Worm (Caenorhabditis elegans) whole organism, L1 larva: Measurements from ENCODE around the gene coh-4.

Experiments
- C04F5.9 ChIP-seq: sonication (generic microtip); optimal IDR thresholded peaks from 2 replicates; lab custom pipeline; 2016; ENCODE audit warnings: missing genetic modification characterization, missing compliant biosample characterization
- C16A3.4 ChIP-seq: fragments of 150-350 bp; optimal IDR thresholded peaks from 2 replicates; lab custom pipeline; 2014; ENCODE audit warnings: missing biosample characterization, missing genetic modification characterization
- F16B12.6 ChIP-seq: fragments of 150-350 bp; optimal IDR thresholded peaks from 2 replicates; lab custom pipeline; 2014; ENCODE audit warnings: missing biosample characterization, missing genetic modification characterization
- Y116A8C.19 ChIP-seq: sonication (generic microtip); optimal IDR thresholded peaks from 2 replicates; lab custom pipeline; 2016; ENCODE audit warnings: missing compliant biosample characterization, missing genetic modification characterization, borderline replicate concordance
- aha-1 ChIP-seq: fragments of 150-350 bp; optimal IDR thresholded peaks from 2 replicates; lab custom pipeline; 2014; ENCODE audit warnings: missing biosample characterization, missing genetic modification characterization
- alr-1 ChIP-seq: fragments of 200-800 bp; sonication (Bioruptor generic); optimal IDR thresholded peaks from 2 replicates; lab custom pipeline; 2018; ENCODE audit warnings: borderline replicate concordance, mild to moderate bottlenecking, missing genetic modification characterization, missing compliant biosample characterization
- ceh-63 ChIP-seq: fragments of 200-800 bp; sonication (Bioruptor generic); optimal IDR thresholded peaks from 2 replicates; lab custom pipeline; 2018; ENCODE audit warnings: mild to moderate bottlenecking, missing genetic modification characterization, missing compliant biosample characterization
- ceh-82 ChIP-seq, 3 experiments: fragments of 150-350 bp in 1 of 3; sonication (generic microtip) in 2 of 3; optimal IDR thresholded peaks; 2 replicates each; lab custom pipeline; 2014 to 2017; ENCODE audit warnings: missing biosample characterization in 3 of 3, missing genetic modification characterization in 3 of 3
- ceh-88 ChIP-seq: fragments of 200-800 bp; sonication (Bioruptor generic); IDR thresholded peaks from 2 replicates; pipeline ENCODE4 v1.3.6; 2022; ENCODE audit warnings: missing genetic modification characterization, missing compliant biosample characterization
- ceh-90 ChIP-seq: sonication (generic microtip); optimal IDR thresholded peaks from 2 replicates; lab custom pipeline; 2016; ENCODE audit warnings: missing genetic modification characterization, missing compliant biosample characterization
- dpl-1 ChIP-seq, 3 experiments: fragments of 150-350 bp in 2 of 3; sonication (generic microtip) in 1 of 3; optimal IDR thresholded peaks; 2 replicates each; lab custom pipeline; 2014 to 2017; ENCODE audit warnings: missing biosample characterization in 3 of 3, missing genetic modification characterization in 3 of 3, missing genetic modification reagents in 3 of 3
- egl-13 ChIP-seq: sonication (generic microtip); optimal IDR thresholded peaks from 2 replicates; lab custom pipeline; 2016; ENCODE audit warnings: missing genotype, missing genetic modification reagents, missing genetic modification characterization, missing compliant biosample characterization
- elt-2 ChIP-seq: sonication (generic microtip); optimal IDR thresholded peaks from 2 replicates; lab custom pipeline; 2016; ENCODE audit warnings: missing genetic modification characterization, mild to moderate bottlenecking, inconsistent platforms, missing compliant biosample characterization, missing genetic modification reagents
- elt-3 ChIP-seq, 6 experiments: fragments of 150-350 bp in 1 of 6; sonication (generic microtip); optimal IDR thresholded peaks; 2 replicates each; lab custom pipeline; 2017 to 2018; ENCODE audit warnings: missing biosample characterization in 6 of 6, missing genetic modification characterization in 6 of 6, inconsistent platforms in 1 of 6
- fkh-10 ChIP-seq: sonication (generic microtip); optimal IDR thresholded peaks from 2 replicates; lab custom pipeline; 2017; ENCODE audit warnings: missing biosample characterization, missing genetic modification reagents, missing genetic modification characterization
- fkh-4 ChIP-seq: sonication (generic microtip); optimal IDR thresholded peaks from 2 replicates; lab custom pipeline; 2016; ENCODE audit warnings: missing compliant biosample characterization, missing genetic modification characterization, borderline replicate concordance
- fkh-8 ChIP-seq: sonication (generic microtip); optimal IDR thresholded peaks from 2 replicates; lab custom pipeline; 2016; ENCODE audit warnings: mild to moderate bottlenecking, missing genetic modification characterization, missing compliant biosample characterization
- fos-1 ChIP-seq: fragments of 150-350 bp; optimal IDR thresholded peaks from 2 replicates; lab custom pipeline; 2014; ENCODE audit warnings: missing biosample characterization, missing genetic modification characterization
- grh-1 ChIP-seq: fragments of 200-800 bp; sonication (Bioruptor generic); IDR thresholded peaks from 2 replicates; pipeline ENCODE4 v1.3.6; 2022; ENCODE audit warnings: missing genetic modification reagents, missing genetic modification characterization, missing compliant biosample characterization
- hlh-17 ChIP-seq: fragments of 200-800 bp; sonication (Bioruptor generic); optimal IDR thresholded peaks from 2 replicates; lab custom pipeline; 2018; ENCODE audit warnings: missing genetic modification characterization, mild to moderate bottlenecking, missing compliant biosample characterization, moderate library complexity, borderline replicate concordance
- hlh-4 ChIP-seq: sonication (generic microtip); optimal IDR thresholded peaks from 2 replicates; lab custom pipeline; 2016; ENCODE audit warnings: mild to moderate bottlenecking, missing genetic modification characterization, missing compliant biosample characterization
- hpl-2 ChIP-seq: fragments of 150-350 bp; optimal IDR thresholded peaks from 2 replicates; lab custom pipeline; 2014; ENCODE audit warnings: missing biosample characterization, missing genetic modification reagents, missing genetic modification characterization
- irx-1 ChIP-seq: sonication (generic microtip); optimal IDR thresholded peaks from 2 replicates; lab custom pipeline; 2016; ENCODE audit warnings: missing genetic modification characterization, missing compliant biosample characterization
- isw-1 ChIP-seq: fragments of 200-800 bp; sonication (Bioruptor generic); IDR thresholded peaks from 2 replicates; pipeline ENCODE4 v1.3.6; 2022; ENCODE audit warnings: missing genetic modification characterization, missing compliant biosample characterization
- jun-1 ChIP-seq: fragments of 150-350 bp; optimal IDR thresholded peaks from 2 replicates; lab custom pipeline; 2014; ENCODE audit warnings: missing biosample characterization, missing genetic modification reagents, missing genetic modification characterization
- lin-13 ChIP-seq: fragments of 150-350 bp; optimal IDR thresholded peaks from 2 replicates; lab custom pipeline; 2014; ENCODE audit warnings: missing biosample characterization, missing genetic modification reagents, missing genetic modification characterization
- lin-35 ChIP-seq, 2 experiments: fragments of 150-350 bp; optimal IDR thresholded peaks; 2 replicates each; lab custom pipeline; 2014; ENCODE audit warnings: missing biosample characterization in 2 of 2, missing genetic modification characterization in 2 of 2, missing genetic modification reagents in 2 of 2
- lin-39 ChIP-seq: fragments of 150-350 bp; optimal IDR thresholded peaks from 2 replicates; lab custom pipeline; 2014; ENCODE audit warnings: missing biosample characterization, missing genetic modification reagents, missing genetic modification characterization
- lir-3 ChIP-seq: sonication (generic microtip); optimal IDR thresholded peaks from 2 replicates; lab custom pipeline; 2016; ENCODE audit warnings: mild to moderate bottlenecking, missing genetic modification characterization, moderate library complexity, missing compliant biosample characterization; ENCODE audit not compliant: poor library complexity
- lsy-2 ChIP-seq, 2 experiments: fragments of 150-350 bp; optimal IDR thresholded peaks; 2 replicates each; lab custom pipeline; 2014; ENCODE audit warnings: missing biosample characterization in 2 of 2, missing genetic modification characterization in 2 of 2
- mef-2 ChIP-seq: fragments of 150-350 bp; optimal IDR thresholded peaks from 2 replicates; lab custom pipeline; 2014; ENCODE audit warnings: missing biosample characterization, missing genetic modification characterization
- nhr-12 ChIP-seq: sonication (generic microtip); optimal IDR thresholded peaks from 2 replicates; lab custom pipeline; 2017; ENCODE audit warnings: missing biosample characterization, missing genetic modification characterization
- nhr-237 ChIP-seq: fragments of 150-350 bp; optimal IDR thresholded peaks from 2 replicates; lab custom pipeline; 2014; ENCODE audit warnings: missing biosample characterization, missing genetic modification characterization
- nhr-71 ChIP-seq: sonication (generic microtip); optimal IDR thresholded peaks from 2 replicates; lab custom pipeline; 2016; ENCODE audit warnings: mild to moderate bottlenecking, missing genetic modification characterization, moderate library complexity, missing compliant biosample characterization
- nhr-77 ChIP-seq: fragments of 150-350 bp; optimal IDR thresholded peaks from 2 replicates; lab custom pipeline; 2014; ENCODE audit warnings: missing biosample characterization, missing genetic modification characterization
- nhr-84 ChIP-seq: sonication (generic microtip); optimal IDR thresholded peaks from 2 replicates; lab custom pipeline; 2017; ENCODE audit warnings: missing biosample characterization, missing genetic modification characterization
- nhr-90 ChIP-seq: sonication (generic microtip); optimal IDR thresholded peaks from 2 replicates; lab custom pipeline; 2016; ENCODE audit warnings: mild to moderate bottlenecking, missing genetic modification characterization, missing compliant biosample characterization; ENCODE audit not compliant: poor library complexity
- pag-3 ChIP-seq: sonication (generic microtip); optimal IDR thresholded peaks from 2 replicates; lab custom pipeline; 2017; ENCODE audit warnings: missing genetic modification characterization, mild to moderate bottlenecking, missing compliant biosample characterization, antibody characterized with exemption, borderline replicate concordance; ENCODE audit not compliant: insufficient read depth
- pax-3 ChIP-seq: fragments of 200-800 bp; sonication (Bioruptor generic); optimal IDR thresholded peaks from 2 replicates; lab custom pipeline; 2018; ENCODE audit warnings: mild to moderate bottlenecking, missing genetic modification characterization, moderate library complexity, missing compliant biosample characterization
- pqm-1 ChIP-seq: sonication (generic microtip); optimal IDR thresholded peaks from 3 replicates; lab custom pipeline; 2017; ENCODE audit warnings: missing biosample characterization, missing genetic modification characterization
- rnt-1 ChIP-seq: sonication (generic microtip); optimal IDR thresholded peaks from 2 replicates; lab custom pipeline; 2016; ENCODE audit warnings: mild to moderate bottlenecking, missing genetic modification characterization, moderate library complexity, missing compliant biosample characterization
- sptf-1 ChIP-seq: fragments of 150-350 bp; optimal IDR thresholded peaks from 2 replicates; lab custom pipeline; 2014; ENCODE audit warnings: missing biosample characterization, missing genetic modification characterization
- sup-37 ChIP-seq: fragments of 200-800 bp; sonication (Bioruptor generic); optimal IDR thresholded peaks from 2 replicates; lab custom pipeline; 2018; ENCODE audit warnings: mild to moderate bottlenecking, missing genetic modification characterization, missing compliant biosample characterization
- swsn-7 ChIP-seq: sonication (generic microtip); optimal IDR thresholded peaks from 2 replicates; lab custom pipeline; 2016; ENCODE audit warnings: missing genetic modification characterization, missing compliant biosample characterization
- tbx-2 ChIP-seq: sonication (generic microtip); optimal IDR thresholded peaks from 2 replicates; lab custom pipeline; 2016; ENCODE audit warnings: missing genetic modification characterization, missing compliant biosample characterization
- unc-130 ChIP-seq: fragments of 150-350 bp; optimal IDR thresholded peaks from 2 replicates; lab custom pipeline; 2017; ENCODE audit warnings: missing biosample characterization, missing genetic modification characterization, inconsistent platforms
- unc-30 ChIP-seq: sonication (generic microtip); optimal IDR thresholded peaks from 2 replicates; lab custom pipeline; 2017; ENCODE audit warnings: missing biosample characterization, missing genetic modification characterization
- unc-86 ChIP-seq: sonication (generic microtip); optimal IDR thresholded peaks from 2 replicates; lab custom pipeline; 2016; ENCODE audit warnings: missing genetic modification characterization, missing compliant biosample characterization
- xbp-1 ChIP-seq: sonication (generic microtip); optimal IDR thresholded peaks from 2 replicates; lab custom pipeline; 2016; ENCODE audit warnings: missing genetic modification characterization, missing compliant biosample characterization
- zag-1 ChIP-seq: fragments of 150-350 bp; optimal IDR thresholded peaks from 2 replicates; lab custom pipeline; 2014; ENCODE audit warnings: missing biosample characterization, missing genetic modification characterization
- ztf-11 ChIP-seq, 2 experiments: sonication (generic microtip); optimal IDR thresholded peaks; 2 replicates each; lab custom pipeline; 2016 to 2017; ENCODE audit warnings: missing genetic modification characterization in 2 of 2, missing biosample characterization in 1 of 2, missing compliant biosample characterization in 1 of 2

Gene coh-4

ce11 chrV:4194587-4195211 lies 19.3 kb upstream of the coh-4 start, which contains the start of gene Y45G5AM.9:
Y45G5AM.9 (minus strand) TSS chrV:4194637.
- TF ChIP-seq ceh-63 (GFP tag; lab: Kevin White, UChicago) (no peak), rnt-1 (peak; percentile 94), nhr-77 (tag; lab: Kevin White, UChicago) (peak; percentile 83), fkh-10 (GFP tag; lab: Kevin White, UChicago) (peak; percentile 55), nhr-71 (tag; lab: Kevin White, UChicago) (peak; percentile 90), lin-39 (tag; lab: Kevin White, UChicago) (peak; percentile 29), lir-3 (tag; lab: Kevin White, UChicago) (no peak), pax-3 (peak; percentile 7), dpl-1 (GFP tag; optimal IDR thresholded peaks at IDR 0.05; lab: Kevin White, UChicago) (peak; percentile 76 to 83 (median 82)), unc-30 (tag; lab: Kevin White, UChicago) (no peak), irx-1 (peak; percentile 73), F16B12.6 (tag; lab: Kevin White, UChicago) (peak; percentile 56), xbp-1 (peak; percentile 82), nhr-84 (tag; lab: Kevin White, UChicago) (no peak), hpl-2 (peak; percentile 3), zag-1 (no peak), fkh-4 (tag; lab: Kevin White, UChicago) (peak; percentile 45), sup-37 (GFP tag; lab: Kevin White, UChicago) (no peak), isw-1 (peak; percentile 70), elt-2 (peak; percentile 37), swsn-7 (tag; lab: Kevin White, UChicago) (peak; percentile 82), ceh-90 (tag; lab: Kevin White, UChicago) (no peak), C16A3.4 (tag; lab: Kevin White, UChicago) (peak; percentile 88), unc-86 (tag; lab: Kevin White, UChicago) (peak; percentile 79), sptf-1 (tag; lab: Kevin White, UChicago) (no peak), ceh-82 (tag; optimal IDR thresholded peaks at IDR 0.05; lab: Kevin White, UChicago) (peak; percentile 67 to 93 (median 78)), C04F5.9 (tag; lab: Kevin White, UChicago) (no peak), lin-13 (peak; percentile 73), hlh-4 (tag; lab: Kevin White, UChicago) (no peak), unc-130 (tag; lab: Kevin White, UChicago) (peak; percentile 53), mef-2 (no peak), fkh-8 (peak; percentile 86), pag-3 (tag; lab: Kevin White, UChicago) (peak; percentile 19), nhr-237 (tag; lab: Kevin White, UChicago) (no peak), nhr-12 (no peak), Y116A8C.19 (no peak), alr-1 (tag; lab: Kevin White, UChicago) (no peak), fos-1 (tag; lab: Kevin White, UChicago) (peak; percentile 69), elt-3 (tag; optimal IDR thresholded peaks at IDR 0.05; lab: Kevin White, UChicago) (peak in 2 of 6 experiments; percentile 33 to 45), pqm-1 (tag; lab: Kevin White, UChicago) (no peak), egl-13 (peak; percentile 73), grh-1 (GFP tag; lab: Robert Waterston, UW) (peak; percentile 79), jun-1 (tag; lab: Kevin White, UChicago) (peak; percentile 60), nhr-90 (tag; lab: Kevin White, UChicago) (peak; percentile 87), aha-1 (peak; percentile 48), lin-35 (GFP tag; optimal IDR thresholded peaks at IDR 0.05; lab: Kevin White, UChicago) (peak; percentile 85 to 89), hlh-17 (no peak), ztf-11 (tag; optimal IDR thresholded peaks at IDR 0.05; lab: Kevin White, UChicago) (peak in 1 of 2 experiments; percentile 36), lsy-2 (tag; optimal IDR thresholded peaks at IDR 0.05; lab: Kevin White, UChicago) (peak; percentile 87), tbx-2 (tag; lab: Kevin White, UChicago) (peak; percentile 87), ceh-88 (GFP tag; lab: Robert Waterston, UW) (peak; percentile 34; the same call in 1 of the 2 replicates)
